Worm (Caenorhabditis elegans): ENCODE results near the gene glr-7.

DNA sequence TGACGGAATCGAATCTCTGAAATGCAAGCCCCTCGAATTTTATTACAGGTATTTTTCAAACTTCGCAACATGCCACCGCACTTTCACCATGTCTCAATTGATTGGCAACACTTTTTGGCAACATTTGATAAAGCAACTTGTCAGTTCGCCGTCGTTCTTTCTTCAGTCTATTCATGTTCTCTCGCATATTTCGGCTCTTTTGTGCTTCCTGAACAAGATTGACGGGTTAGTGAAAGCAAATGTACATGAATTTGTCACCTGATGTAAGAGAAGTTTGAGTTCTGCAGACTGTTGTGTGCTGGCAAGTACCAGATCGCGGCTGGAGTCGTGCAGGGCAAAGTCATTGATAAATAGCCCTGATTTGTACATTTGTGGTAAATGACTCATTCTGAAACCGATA is 2.4 kb upstream of the glr-7 start:
- TF ChIP-seq ceh-100 (GFP tag; IDR thresholded peaks at IDR 0.05) (no peak), aptf-3 (GFP tag; IDR thresholded peaks at IDR 0.05) (no peak), F49E8.2 (tag; optimal IDR thresholded peaks at IDR 0.05; ENCODE audit: insufficient read depth) (no peak), dpl-1 (GFP tag; optimal IDR thresholded peaks at IDR 0.05) (no peak), somi-1 (GFP tag; optimal IDR thresholded peaks at IDR 0.05) (no peak), nhr-179 (tag; optimal IDR thresholded peaks at IDR 0.05) (no peak), chd-7 (tag; optimal IDR thresholded peaks at IDR 0.05) (peak; percentile 13), attf-3 (GFP tag; conservative IDR thresholded peaks at IDR 0.05) (no peak), unc-130 (GFP tag; optimal IDR thresholded peaks at IDR 0.05) (no peak), Y56A3A.18 (GFP tag; IDR thresholded peaks at IDR 0.05) (no peak), snpc-4 (GFP tag; optimal IDR thresholded peaks at IDR 0.05) (no peak), snpc-4 (tag; optimal IDR thresholded peaks at IDR 0.05) (no peak), ekl-4 (GFP tag; IDR thresholded peaks at IDR 0.05) (peak; percentile 12; the same call in 1 of the 2 replicates), cebp-2 (GFP tag; IDR thresholded peaks at IDR 0.05) (no peak), nhr-27 (tag; optimal IDR thresholded peaks at IDR 0.05) (no peak)
